Worm (Caenorhabditis elegans): ENCODE results near the gene fat-4.

DNA sequence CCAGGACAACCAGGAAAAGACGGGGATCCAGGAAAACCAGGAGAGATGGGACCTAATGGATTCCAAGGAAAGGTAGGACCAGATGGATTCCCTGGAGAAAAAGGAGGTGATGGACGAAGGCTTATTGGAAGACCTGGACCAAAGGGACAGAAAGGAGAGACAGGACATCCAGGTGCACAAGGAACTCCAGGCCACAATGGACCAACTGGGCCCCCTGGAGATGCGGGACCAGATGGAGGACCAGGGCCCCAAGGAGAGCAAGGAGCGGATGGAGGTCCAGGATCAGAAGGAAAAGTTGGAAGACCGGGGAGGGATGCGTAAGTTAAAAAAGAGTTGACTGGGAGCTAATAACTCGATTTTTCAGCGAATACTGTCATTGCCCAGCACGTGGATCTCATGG lies 23.4 kb downstream of the fat-4 start:
- TF ChIP-seq alr-1 (tag; optimal IDR thresholded peaks at IDR 0.05; ENCODE audit: borderline replicate concordance), result no peak
- no peak for TF ChIP-seq fkh-10 (GFP tag; optimal IDR thresholded peaks at IDR 0.05)
- no peak for TF ChIP-seq egl-27 (tag; optimal IDR thresholded peaks at IDR 0.05)
- no peak for TF ChIP-seq lin-13 (GFP tag; optimal IDR thresholded peaks at IDR 0.05)
- no peak for TF ChIP-seq nhr-11 (tag; optimal IDR thresholded peaks at IDR 0.05)
- no peak for TF ChIP-seq fos-1 (tag; optimal IDR thresholded peaks at IDR 0.05)

Data from whole organism, L1 larva.